Worm (Caenorhabditis elegans) whole organism, mixed stage, embryonic: ENCODE data around the gene srw-7.

Experiments
- lin-13 ChIP-seq: fragments of 150-350 bp; optimal IDR thresholded peaks from 2 replicates; lab custom pipeline; 2014; ENCODE audit warnings: missing biosample characterization, missing genetic modification characterization
- lsy-2 ChIP-seq: fragments of 150-350 bp; optimal IDR thresholded peaks from 2 replicates; lab custom pipeline; 2014; ENCODE audit warnings: missing biosample characterization, missing genetic modification characterization
- nhr-237 ChIP-seq: fragments of 150-350 bp; optimal IDR thresholded peaks from 2 replicates; lab custom pipeline; 2014; ENCODE audit warnings: missing biosample characterization, missing genetic modification characterization
- pha-4 ChIP-seq: fragments of 150-350 bp; optimal IDR thresholded peaks from 2 replicates; lab custom pipeline; 2018; ENCODE audit warnings: missing biosample characterization, missing genetic modification reagents, missing genetic modification characterization
- unc-120 ChIP-seq: sonication (generic microtip); optimal IDR thresholded peaks from 2 replicates; lab custom pipeline; 2017; ENCODE audit warnings: missing genetic modification characterization, missing compliant biosample characterization; ENCODE audit not compliant: poor library complexity, severe bottlenecking
- unc-39 ChIP-seq: fragments of 150-350 bp; optimal IDR thresholded peaks from 2 replicates; lab custom pipeline; 2014; ENCODE audit warnings: missing biosample characterization, missing genetic modification characterization
- unc-62 ChIP-seq: fragments of 150-350 bp; optimal IDR thresholded peaks from 2 replicates; lab custom pipeline; 2014; ENCODE audit warnings: missing biosample characterization, missing genetic modification reagents, missing genetic modification characterization
- ztf-11 ChIP-seq: fragments of 150-350 bp; optimal IDR thresholded peaks from 2 replicates; lab custom pipeline; 2014; ENCODE audit warnings: missing biosample characterization, missing genetic modification characterization

DNA sequence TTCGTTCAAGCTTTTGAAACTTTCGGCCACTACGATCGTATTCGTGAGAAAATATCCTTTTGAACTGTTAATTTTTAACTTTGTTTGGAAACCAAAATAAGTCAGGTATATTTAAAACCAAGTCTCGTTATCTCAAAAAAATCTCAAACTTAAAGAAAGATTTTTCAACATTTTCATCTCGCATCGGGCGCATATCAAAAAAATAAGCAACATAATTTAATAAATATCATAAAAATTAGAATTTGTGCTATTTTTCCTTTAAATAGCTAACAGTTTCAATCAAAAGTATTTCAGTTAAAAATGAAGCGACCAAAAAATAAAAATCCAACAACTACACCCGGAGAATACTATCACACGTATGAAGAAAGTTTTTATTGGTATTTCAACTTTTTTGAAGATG, at the start of gene srw-7:
- TF ChIP-seq unc-62 (GFP tag; lab: Kevin White, UChicago) = no peak
- TF ChIP-seq ztf-11 = no peak
- no peak for TF ChIP-seq unc-39 (tag; lab: Kevin White, UChicago)
- TF ChIP-seq unc-120 = no peak
- no peak for TF ChIP-seq lsy-2 (tag; lab: Kevin White, UChicago)
- no peak for TF ChIP-seq nhr-237 (tag; lab: Kevin White, UChicago)
- TF ChIP-seq pha-4 (tag; lab: Kevin White, UChicago) = no peak
- TF ChIP-seq lin-13 (tag; lab: Kevin White, UChicago) = no peak
